Worm (Caenorhabditis elegans): ENCODE data around the gene osm-7.

Gene osm-7

ce11 chrIII:13622268-13622667, 46.3 kb downstream of the osm-7 start, which contains the start of gene hip-1 (continued):
- TF ChIP-seq rcor-1 (GFP tag; IDR thresholded peaks at IDR 0.05) (no peak), pbrm-1 (GFP tag; IDR thresholded peaks at IDR 0.05) (0 out of 2 replicates have a peak, but pooled peaks have one; percentile 25), hrde-1 (tag; optimal IDR thresholded peaks at IDR 0.05; ENCODE audit: borderline replicate concordance) (no peak), unc-130 (GFP tag; optimal IDR thresholded peaks at IDR 0.05) (peak; percentile 10), K11D2.4 (GFP tag; IDR thresholded peaks at IDR 0.05) (no peak)

DNA sequence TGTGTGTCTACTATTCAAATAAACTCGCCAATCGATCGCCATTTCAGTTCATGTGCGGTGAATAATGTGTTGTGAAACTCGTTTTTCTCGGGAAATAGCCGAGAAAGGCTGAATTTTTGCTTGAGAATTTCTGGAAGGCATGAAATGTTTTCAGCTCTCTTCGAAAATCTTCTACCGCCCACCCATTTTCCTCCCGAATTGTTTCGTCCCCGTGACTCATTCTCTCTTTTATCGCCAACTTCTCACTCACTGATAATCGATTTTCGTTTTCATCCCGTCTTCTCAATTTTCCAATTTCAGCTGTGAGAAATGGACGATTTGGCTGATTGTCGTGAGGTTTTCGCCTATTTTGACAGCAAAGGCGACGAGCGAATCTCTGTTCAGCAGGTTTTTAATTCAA, 47.0 kb downstream of the osm-7 start, which contains the start of gene mlc-5:
Gene mlc-5, plus strand, starts transcription at position 301 of the 400 bp plus-strand sequence.
- no peak for TF ChIP-seq nfya-1 (tag; optimal IDR thresholded peaks at IDR 0.05; ENCODE audit: borderline replicate concordance, insufficient read depth)
- no peak for TF ChIP-seq ccch-3 (GFP tag; optimal IDR thresholded peaks at IDR 0.05)

DNA sequence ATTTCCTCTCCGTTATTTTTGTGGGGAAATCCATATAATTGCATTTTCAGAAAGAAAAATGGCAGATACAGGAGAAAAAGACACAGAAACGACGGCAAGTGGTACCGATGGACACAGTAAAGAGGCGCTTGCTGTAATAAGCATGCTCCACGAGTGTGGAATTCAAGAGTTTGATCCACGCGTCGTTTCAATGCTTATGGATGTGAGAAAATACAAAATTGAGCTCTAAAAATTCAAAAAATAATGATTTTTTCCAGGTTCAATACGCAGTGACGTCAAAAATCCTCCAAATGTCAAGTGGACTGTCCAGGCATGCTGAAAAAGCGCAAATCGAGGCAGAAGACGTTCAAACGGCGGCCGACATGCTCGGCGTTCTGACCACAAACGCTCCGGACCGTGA, 48.2 kb downstream of the osm-7 start, which contains the start of gene taf-9:
Gene taf-9, plus strand, starts transcription at position 51 of the 400 bp plus-strand sequence.
- TF ChIP-seq somi-1 (GFP tag; optimal IDR thresholded peaks at IDR 0.05) (no peak), egrh-3 (GFP tag; IDR thresholded peaks at IDR 0.05) (no peak), hlh-26 (GFP tag; conservative IDR thresholded peaks at IDR 0.05) (no peak), snpc-4 (GFP tag; optimal IDR thresholded peaks at IDR 0.05) (no peak), snpc-4 (tag; optimal IDR thresholded peaks at IDR 0.05) (no peak), unc-130 (GFP tag; optimal IDR thresholded peaks at IDR 0.05) (no peak), sea-2 (GFP tag; IDR thresholded peaks at IDR 0.05) (no peak), F57A8.1 (GFP tag; optimal IDR thresholded peaks at IDR 0.05) (no peak), ceh-40 (GFP tag; IDR thresholded peaks at IDR 0.05) (no peak), nfya-1 (tag; optimal IDR thresholded peaks at IDR 0.05; ENCODE audit: borderline replicate concordance, insufficient read depth) (no peak), nhr-80 (tag; optimal IDR thresholded peaks at IDR 0.05) (no peak), ceh-58 (GFP tag; IDR thresholded peaks at IDR 0.05) (0 out of 2 replicates have a peak, but pooled peaks have one; percentile 39), hmg-1.2 (GFP tag; IDR thresholded peaks at IDR 0.05) (peak; percentile 6; the same call in 1 of the 2 replicates), rcor-1 (GFP tag; IDR thresholded peaks at IDR 0.05) (no peak), snpc-3.4 (tag; optimal IDR thresholded peaks at IDR 0.05) (peak; percentile 2), mcd-1 (GFP tag; IDR thresholded peaks at IDR 0.05) (no peak), hrde-1 (tag; optimal IDR thresholded peaks at IDR 0.05; ENCODE audit: borderline replicate concordance) (no peak), rec-8 (tag; optimal IDR thresholded peaks at IDR 0.05) (no peak), gei-17 (GFP tag; optimal IDR thresholded peaks at IDR 0.05) (no peak), lin-26 (GFP tag; IDR thresholded peaks at IDR 0.05) (no peak), egl-44 (GFP tag; IDR thresholded peaks at IDR 0.05) (no peak), snpc-1.3 (tag; optimal IDR thresholded peaks at IDR 0.05; ENCODE audit: insufficient read depth) (no peak), Y53G8AR.9 (GFP tag; conservative IDR thresholded peaks at IDR 0.05) (peak; percentile 58; the same call in 1 of the 2 replicates), madf-10 (tag; optimal IDR thresholded peaks at IDR 0.05) (no peak), chd-7 (tag; optimal IDR thresholded peaks at IDR 0.05) (no peak), attf-6 (GFP tag; IDR thresholded peaks at IDR 0.05) (0 out of 2 replicates have a peak, but pooled peaks have one; percentile 21), B0261.1 (tag; optimal IDR thresholded peaks at IDR 0.05) (no peak), D2030.7 (GFP tag; IDR thresholded peaks at IDR 0.05) (0 out of 2 replicates have a peak, but pooled peaks have one; percentile 30), nhr-27 (tag; optimal IDR thresholded peaks at IDR 0.05) (no peak), nhr-179 (tag; optimal IDR thresholded peaks at IDR 0.05) (no peak), ceh-100 (GFP tag; IDR thresholded peaks at IDR 0.05) (no peak), Y67H2A.10 (GFP tag; conservative IDR thresholded peaks at IDR 0.05) (no peak), Y53F4B.3 (GFP tag; IDR thresholded peaks at IDR 0.05) (no peak), aptf-2 (GFP tag; conservative IDR thresholded peaks at IDR 0.05) (no peak), sptf-2 (GFP tag; optimal IDR thresholded peaks at IDR 0.05) (no peak), nfya-2 (GFP tag; IDR thresholded peaks at IDR 0.05) (no peak), F57C9.4 (tag; optimal IDR thresholded peaks at IDR 0.05) (no peak), repo-1 (tag; optimal IDR thresholded peaks at IDR 0.05) (peak; percentile 71), mel-28 (tag; optimal IDR thresholded peaks at IDR 0.05; ENCODE audit: borderline replicate concordance) (no peak), aptf-3 (GFP tag; IDR thresholded peaks at IDR 0.05) (0 out of 2 replicates have a peak, but pooled peaks have one; percentile 12), lir-1 (GFP tag; conservative IDR thresholded peaks at IDR 0.05) (no peak)
